Worm (Caenorhabditis elegans): Measurements from ENCODE around the gene W06D11.5.

- no peak for TF ChIP-seq efl-1 (GFP tag; optimal IDR thresholded peaks at IDR 0.05)
- TF ChIP-seq ama-1 (optimal IDR thresholded peaks at IDR 0.05) = no peak
- no peak for TF ChIP-seq ama-1 (GFP tag; optimal IDR thresholded peaks at IDR 0.05)
- TF ChIP-seq F23B12.7 (tag; optimal IDR thresholded peaks at IDR 0.05; ENCODE audit: insufficient read depth) = no peak
- TF ChIP-seq lin-26 (GFP tag; IDR thresholded peaks at IDR 0.05) = no peak
- no peak for TF ChIP-seq snpc-4 (GFP tag; optimal IDR thresholded peaks at IDR 0.05)
- no peak for TF ChIP-seq snpc-4 (tag; optimal IDR thresholded peaks at IDR 0.05)
Observed at ce11 chrX:12285496-12285895, 14.4 kb upstream of the W06D11.5 start, which contains the start of gene lips-2.
